Worm (Caenorhabditis elegans) whole organism, dauer: Measurements from ENCODE around the gene acbp-7.

ENCODE experiments used
- unc-62 ChIP-seq: sonication (generic microtip); optimal IDR thresholded peaks from 2 replicates; lab custom pipeline; 2017; ENCODE audit warnings: missing biosample characterization, missing genetic modification reagents, missing genetic modification characterization

Gene acbp-7

DNA sequence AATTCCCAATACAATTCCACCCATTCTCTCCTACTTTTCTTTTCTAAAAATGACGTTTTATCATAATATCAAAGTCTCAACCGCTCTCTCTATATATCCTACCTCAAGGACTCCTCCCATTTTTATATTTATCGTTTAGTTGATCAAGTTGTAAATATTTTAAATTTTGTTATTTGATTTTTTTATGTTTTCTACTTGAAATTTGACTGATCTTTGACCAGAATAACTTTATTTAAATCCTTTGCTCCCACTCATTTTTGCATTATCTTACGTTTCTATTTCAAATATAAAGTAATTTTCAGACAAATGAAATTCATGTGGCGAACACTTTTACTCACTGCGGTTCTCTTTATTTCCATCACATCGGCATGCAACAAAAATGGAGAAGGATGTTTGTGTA is at the start of gene acbp-7, which contains the start of gene F26A1.19:
Gene acbp-7, plus strand, starts transcription at position 301 of the 400 bp plus-strand sequence.
Gene F26A1.19, plus strand, starts transcription at position 303 of the 400 bp plus-strand sequence.
- no peak for TF ChIP-seq unc-62 (GFP tag; lab: Kevin White, UChicago)

- TF ChIP-seq unc-62 (GFP tag; lab: Kevin White, UChicago), result no peak
Measured at ce11 chrIII:4792560-4793136, 44.9 kb upstream of the acbp-7 start, which contains the start of gene mip-1. mip-1 (plus strand) TSS chrIII:4793086.

- TF ChIP-seq unc-62 (GFP tag; lab: Kevin White, UChicago), result no peak
Measured at ce11 chrIII:4796039-4796438, 41.5 kb upstream of the acbp-7 start.

ce11 chrIII:4796536-4796935 is 41.0 kb upstream of the acbp-7 start, which contains the start of gene tag-325:
tag-325 (plus strand) TSS chrIII:4796836.
- no peak for TF ChIP-seq unc-62 (GFP tag; lab: Kevin White, UChicago)

DNA sequence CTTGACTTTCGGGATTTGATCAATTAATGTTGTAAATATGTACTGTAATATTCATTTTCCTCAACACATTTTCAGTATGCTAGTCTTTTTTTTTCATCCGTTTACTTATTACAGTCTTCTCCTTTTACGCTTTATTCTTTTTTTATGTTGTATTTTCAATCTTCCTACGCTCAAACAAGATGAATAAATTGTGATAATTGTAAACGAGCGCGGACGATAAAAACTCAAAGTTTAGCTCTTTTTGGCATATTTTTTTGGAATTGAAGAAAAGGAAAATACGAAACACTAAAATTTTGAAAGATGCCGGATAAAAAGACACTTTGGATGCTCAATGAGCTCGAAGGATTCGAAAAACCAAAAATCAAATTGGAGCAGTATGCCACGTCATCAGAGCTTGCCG is 34.8 kb upstream of the acbp-7 start, which contains the start of gene metl-5:
Gene metl-5, plus strand, starts transcription at position 301 of the 400 bp plus-strand sequence.
- no peak for TF ChIP-seq unc-62 (GFP tag; lab: Kevin White, UChicago)

DNA sequence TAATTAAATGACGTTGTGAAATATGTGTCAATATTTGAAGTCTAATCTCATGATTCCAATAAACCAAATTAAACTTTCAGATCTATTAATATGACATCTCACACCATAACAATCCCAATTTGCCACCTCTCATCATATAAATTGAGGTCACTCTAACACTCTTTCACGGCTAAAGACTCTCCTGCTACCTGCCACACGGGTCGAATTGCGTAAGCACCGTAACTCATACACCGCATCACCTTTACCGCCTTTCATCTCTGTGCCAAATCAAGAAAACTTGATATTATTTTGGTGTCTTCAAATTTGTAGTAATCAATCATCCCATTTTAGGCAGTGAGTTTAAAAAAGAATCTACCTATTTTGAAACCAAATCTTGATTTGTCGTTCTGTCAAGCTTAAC is 31.2 kb upstream of the acbp-7 start:
- TF ChIP-seq unc-62 (GFP tag; lab: Kevin White, UChicago), result no peak

DNA sequence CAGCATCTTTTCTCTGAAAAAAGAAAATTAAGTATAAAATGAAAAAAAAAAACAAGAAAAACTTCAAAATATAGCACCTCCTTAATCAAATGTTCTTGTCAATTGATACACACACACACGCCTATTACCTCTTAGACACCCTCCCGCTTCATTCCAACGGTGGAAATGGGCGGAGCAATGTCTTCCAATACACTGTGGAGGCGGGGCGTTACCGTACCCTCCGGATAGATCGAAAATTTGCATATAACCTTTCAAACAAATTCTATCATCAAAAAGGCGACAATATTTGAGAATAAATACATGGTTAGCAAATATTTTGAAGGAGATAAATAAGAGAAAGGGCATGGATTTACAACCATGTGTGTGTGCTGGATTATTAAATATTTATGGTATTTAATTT is 29.4 kb upstream of the acbp-7 start:
- no peak for TF ChIP-seq unc-62 (GFP tag; lab: Kevin White, UChicago)

ce11 chrIII:4809526-4810153 is 27.9 kb upstream of the acbp-7 start, which contains the start of gene pal-1:
pal-1 (minus strand) TSS chrIII:4809576.
- TF ChIP-seq unc-62 (GFP tag; lab: Kevin White, UChicago), result no peak

ce11 chrIII:4811195-4811594 is 26.3 kb upstream of the acbp-7 start, which contains the start of gene C38D4.7:
C38D4.7 (minus strand) TSS chrIII:4811295.
- no peak for TF ChIP-seq unc-62 (GFP tag; lab: Kevin White, UChicago)

ce11 chrIII:4814730-4815129 is 22.8 kb upstream of the acbp-7 start, which contains the start of gene arl-6:
arl-6 (minus strand) TSS chrIII:4814830.
- TF ChIP-seq unc-62 (GFP tag; lab: Kevin White, UChicago), result no peak

- TF ChIP-seq unc-62 (GFP tag; lab: Kevin White, UChicago), result no peak
Measured at ce11 chrIII:4817240-4817639, 20.3 kb upstream of the acbp-7 start, which contains the start of gene F26A1.4. F26A1.4 (plus strand) TSS chrIII:4817540.

DNA sequence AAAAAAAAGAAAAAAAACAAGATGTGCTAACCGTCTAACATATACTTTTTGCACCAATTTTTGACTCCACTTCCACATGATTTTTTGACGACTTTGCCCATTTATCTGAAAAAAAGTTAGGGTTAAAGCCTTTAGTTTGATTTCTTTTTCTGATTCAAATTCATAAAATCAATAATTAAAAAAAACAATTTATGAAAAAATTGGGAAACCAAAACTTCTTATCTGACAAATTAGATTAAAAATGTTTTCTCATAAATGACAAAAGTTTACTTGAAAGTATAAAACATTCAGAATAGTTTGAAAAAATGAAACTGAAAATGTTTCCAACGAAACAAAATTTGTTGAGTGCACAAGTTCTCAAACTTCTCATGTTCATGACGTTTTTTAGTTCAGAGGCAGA is 17.7 kb upstream of the acbp-7 start, which contains the start of gene F26A1.7:
Gene F26A1.7, minus strand, starts transcription at position 101 of the 400 bp plus-strand sequence.
- no peak for TF ChIP-seq unc-62 (GFP tag; lab: Kevin White, UChicago)

DNA sequence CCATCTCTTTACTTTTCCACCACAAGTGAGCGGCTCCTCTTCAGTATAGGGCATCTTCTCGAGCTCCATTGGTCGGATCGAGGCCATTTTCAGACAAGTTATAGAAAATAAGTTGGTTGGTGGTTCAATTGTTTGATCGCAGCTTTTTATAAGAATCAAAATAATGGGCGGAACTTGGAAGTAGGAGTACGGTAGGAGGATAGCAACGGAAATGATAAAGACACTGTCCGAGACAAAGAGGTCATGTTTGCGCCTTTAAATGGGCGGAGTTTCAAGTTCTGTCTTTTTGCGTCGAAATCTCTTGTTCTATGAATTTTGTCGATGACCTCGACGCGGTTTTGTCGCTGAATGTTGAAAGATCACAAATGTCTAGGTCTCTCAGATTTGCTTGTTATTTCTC is 15.4 kb upstream of the acbp-7 start, which contains the start of gene F26A1.8:
Gene F26A1.8, minus strand, starts transcription at position 101 of the 400 bp plus-strand sequence.
- no peak for TF ChIP-seq unc-62 (GFP tag; lab: Kevin White, UChicago)

DNA sequence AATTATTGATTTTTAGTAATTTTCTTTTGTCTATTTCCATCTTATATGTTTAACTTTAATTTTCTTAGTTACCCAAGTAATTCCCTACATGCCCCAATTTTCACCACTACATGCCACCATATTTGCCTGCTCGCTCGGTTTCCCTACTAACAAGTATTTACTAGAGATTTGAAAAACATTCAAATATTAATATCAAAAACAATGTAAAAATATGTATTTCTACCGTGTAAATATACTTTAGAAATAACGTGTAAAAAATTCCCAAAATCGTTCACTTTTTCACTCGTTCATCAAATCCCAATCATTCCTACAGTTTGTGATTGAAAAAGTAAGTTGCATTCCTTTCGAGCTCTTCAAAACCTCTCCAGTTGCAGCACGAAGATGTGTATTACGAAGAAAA is 10.9 kb upstream of the acbp-7 start, which contains the start of gene F26A1.3:
Gene F26A1.3, plus strand, starts transcription at position 301 of the 400 bp plus-strand sequence.
- no peak for TF ChIP-seq unc-62 (GFP tag; lab: Kevin White, UChicago)

DNA sequence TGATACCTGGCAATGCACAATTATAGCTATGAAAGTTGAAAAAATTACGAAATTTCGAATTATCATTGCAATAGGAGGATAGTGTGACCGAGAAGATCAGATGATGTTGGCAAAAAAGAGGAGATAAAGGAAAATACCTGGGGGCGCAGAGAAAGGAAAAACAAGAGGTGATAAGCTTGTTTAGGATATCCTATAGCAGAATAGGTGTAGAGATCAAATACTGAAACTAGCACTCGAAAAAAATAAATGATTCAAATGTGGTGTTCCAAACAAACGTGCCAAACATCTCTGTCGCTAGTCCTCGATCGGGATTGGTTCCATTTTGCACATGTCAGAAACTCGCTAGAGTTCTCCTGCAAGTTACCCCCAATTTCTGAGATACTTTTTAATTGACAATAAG is 8.1 kb upstream of the acbp-7 start, which contains the start of gene F26A1.9:
Gene F26A1.9, minus strand, starts transcription at position 101 of the 400 bp plus-strand sequence.
- TF ChIP-seq unc-62 (GFP tag; lab: Kevin White, UChicago), result no peak

DNA sequence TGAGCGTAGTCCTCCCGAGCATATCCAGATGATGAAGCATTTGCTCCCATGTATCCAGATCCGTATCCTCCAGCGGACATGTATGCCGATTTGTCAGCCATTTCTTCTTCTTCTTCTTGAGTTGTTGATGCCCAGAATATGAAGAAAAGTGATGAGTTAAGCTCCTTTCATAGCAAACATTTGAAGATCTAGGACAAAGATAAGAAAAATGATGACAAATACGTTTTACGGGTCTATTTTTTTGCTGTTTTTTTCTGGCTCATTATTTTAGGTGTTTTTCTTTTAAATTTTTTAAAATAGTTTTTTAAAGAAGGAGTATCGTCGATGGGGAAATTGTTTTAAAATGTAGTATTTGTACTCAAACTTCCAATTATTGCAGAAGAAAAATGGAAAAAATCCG is 7.3 kb upstream of the acbp-7 start, which contains the start of gene nspd-9:
Gene nspd-9, minus strand, starts transcription at position 101 of the 400 bp plus-strand sequence.
- TF ChIP-seq unc-62 (GFP tag; lab: Kevin White, UChicago), result no peak
